Fruit fly (Drosophila melanogaster) S2 (cell line): ENCODE data around the gene RhoGAP92B.

Experiments used
- CG8478 ChIP-seq: fragments of >200 bp; optimal IDR thresholded peaks from 2 replicates; lab custom pipeline; 2018
- CTCF ChIP-seq, 2 experiments: fragments of >200 bp; optimal IDR thresholded peaks; 2 replicates each; lab custom pipeline; 2018

DNA sequence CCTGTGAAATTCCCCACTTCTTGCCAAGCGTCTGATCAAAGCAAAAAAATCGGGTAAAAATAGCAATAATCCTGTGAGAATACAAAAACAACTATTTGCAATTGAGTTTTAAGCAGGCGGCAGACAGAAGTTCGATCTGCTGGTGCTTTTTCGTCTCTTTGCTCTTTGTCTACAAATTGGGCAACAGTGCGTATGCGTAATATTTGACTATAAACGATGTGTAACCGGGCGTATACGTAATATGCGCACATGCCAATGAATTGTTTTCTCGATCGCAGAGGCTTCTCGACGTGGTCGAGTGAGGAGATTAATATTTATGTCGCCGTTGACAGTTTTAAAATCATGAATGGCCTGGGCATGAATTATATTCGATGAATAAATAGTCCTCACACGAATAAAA lies 9.7 kb upstream of the RhoGAP92B start:
- TF ChIP-seq CTCF (optimal IDR thresholded peaks at IDR 0.05; lab: Kevin White, UChicago): no peak
- no peak for TF ChIP-seq CG8478 (lab: Kevin White, UChicago)
